Worm (Caenorhabditis elegans) whole organism, midembryonic: ENCODE results near the gene Y105C5B.1.

Experiments
- cog-1 ChIP-seq: sonication (generic microtip); optimal IDR thresholded peaks from 2 replicates; lab custom pipeline; 2016; ENCODE audit warnings: missing genetic modification characterization, missing compliant biosample characterization
- flt-1 ChIP-seq: fragments of 200-800 bp; sonication (Bioruptor generic); IDR thresholded peaks from 2 replicates; pipeline ENCODE4 v1.3.6; 2022; ENCODE audit warnings: missing genetic modification characterization, missing compliant biosample characterization
- ztf-29 ChIP-seq: fragments of 200-800 bp; sonication (Bioruptor generic); IDR thresholded peaks from 2 replicates; pipeline ENCODE4 v1.3.6; 2022; ENCODE audit warnings: missing genetic modification reagents, missing genetic modification characterization, missing compliant biosample characterization

- no peak for TF ChIP-seq cog-1 (tag; lab: Kevin White, UChicago)
- no peak for TF ChIP-seq ztf-29 (GFP tag; lab: Robert Waterston, UW)
- TF ChIP-seq flt-1 (GFP tag; lab: Robert Waterston, UW) = no peak
Observed at ce11 chrIV:15846553-15846952, 23.9 kb upstream of the Y105C5B.1 start, which contains the start of gene Y105C5A.1270.
